Worm (Caenorhabditis elegans) whole organism, late embryonic: Measurements from ENCODE around the gene H19J13.2.

ENCODE experiments used
- F13H6.1 ChIP-seq: sonication (generic microtip); optimal IDR thresholded peaks from 2 replicates; lab custom pipeline; 2016; ENCODE audit warnings: missing genetic modification characterization, missing compliant biosample characterization
- ceh-24 ChIP-seq: sonication (generic microtip); optimal IDR thresholded peaks from 2 replicates; lab custom pipeline; 2016; ENCODE audit warnings: mild to moderate bottlenecking, missing genetic modification characterization, missing compliant biosample characterization
- dmd-4 ChIP-seq: sonication (generic microtip); optimal IDR thresholded peaks from 2 replicates; lab custom pipeline; 2016; ENCODE audit warnings: borderline replicate concordance, missing genetic modification characterization, missing compliant biosample characterization
- dve-1 ChIP-seq: sonication (generic microtip); optimal IDR thresholded peaks from 2 replicates; lab custom pipeline; 2017; ENCODE audit warnings: antibody characterized with exemption, mild to moderate bottlenecking, missing genetic modification characterization, missing compliant biosample characterization
- fkh-10 ChIP-seq: fragments of 150-350 bp; optimal IDR thresholded peaks from 2 replicates; lab custom pipeline; 2014; ENCODE audit warnings: missing biosample characterization, missing genetic modification reagents, missing genetic modification characterization
- gmeb-2 ChIP-seq: sonication (generic microtip); optimal IDR thresholded peaks from 2 replicates; lab custom pipeline; 2016; ENCODE audit warnings: missing genetic modification characterization, inconsistent platforms, missing compliant biosample characterization
- hlh-6 ChIP-seq: sonication (generic microtip); optimal IDR thresholded peaks from 2 replicates; lab custom pipeline; 2016; ENCODE audit warnings: missing genotype, missing genetic modification characterization, missing compliant biosample characterization
- lin-11 ChIP-seq: fragments of 200-800 bp; sonication (Bioruptor generic); optimal IDR thresholded peaks from 2 replicates; lab custom pipeline; 2018; ENCODE audit warnings: mild to moderate bottlenecking, missing genetic modification characterization, missing compliant biosample characterization
- nfya-1 ChIP-seq: sonication (generic microtip); optimal IDR thresholded peaks from 2 replicates; lab custom pipeline; 2017; ENCODE audit warnings: missing genetic modification characterization, mild to moderate bottlenecking, missing compliant biosample characterization, antibody characterized with exemption, moderate library complexity
- nhr-11 ChIP-seq: fragments of 150-350 bp; optimal IDR thresholded peaks from 2 replicates; lab custom pipeline; 2014; ENCODE audit warnings: missing biosample characterization, missing genetic modification characterization
- pha-4 ChIP-seq: fragments of 150-350 bp; optimal IDR thresholded peaks from 2 replicates; lab custom pipeline; 2018; ENCODE audit warnings: missing biosample characterization, missing genetic modification reagents, missing genetic modification characterization
- pqm-1 ChIP-seq: sonication (generic microtip); optimal IDR thresholded peaks from 2 replicates; lab custom pipeline; 2016; ENCODE audit warnings: missing genetic modification characterization, missing compliant biosample characterization
- pros-1 ChIP-seq: fragments of 150-350 bp; optimal IDR thresholded peaks from 2 replicates; lab custom pipeline; 2014; ENCODE audit warnings: missing biosample characterization, missing genetic modification reagents, missing genetic modification characterization
- sox-4 ChIP-seq: sonication (generic microtip); optimal IDR thresholded peaks from 2 replicates; lab custom pipeline; 2017; ENCODE audit warnings: mild to moderate bottlenecking, missing genetic modification characterization, inconsistent platforms, missing compliant biosample characterization

DNA sequence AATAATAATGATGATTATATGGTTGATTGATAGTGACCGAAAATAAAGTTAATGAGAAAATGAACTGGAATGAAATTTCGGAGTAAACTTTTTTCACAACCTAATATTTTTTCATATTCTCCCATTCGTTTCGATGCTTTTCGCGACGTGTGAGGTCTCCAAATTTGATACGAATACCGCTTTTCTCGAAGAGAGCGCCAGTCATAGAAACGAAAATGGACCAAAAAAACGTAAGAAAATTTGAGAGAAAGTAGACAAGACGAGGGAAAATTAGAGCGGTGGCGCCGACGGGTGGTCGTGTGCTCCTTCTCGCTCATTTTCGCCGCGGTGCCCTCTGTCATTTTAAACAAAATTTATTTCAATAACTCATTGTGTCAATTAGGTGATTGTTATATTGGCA lies 40.6 kb upstream of the H19J13.2 start:
- TF ChIP-seq nhr-11 (no peak), nfya-1 (tag; lab: Kevin White, UChicago) (no peak), hlh-6 (tag; lab: Kevin White, UChicago) (no peak), fkh-10 (GFP tag; lab: Kevin White, UChicago) (no peak), dmd-4 (no peak), pqm-1 (tag; lab: Kevin White, UChicago) (no peak), sox-4 (tag; lab: Kevin White, UChicago) (no peak), gmeb-2 (tag; lab: Kevin White, UChicago) (no peak), pros-1 (tag; lab: Kevin White, UChicago) (no peak), ceh-24 (no peak), pha-4 (tag; lab: Kevin White, UChicago) (no peak), lin-11 (tag; lab: Kevin White, UChicago) (no peak), dve-1 (tag; lab: Kevin White, UChicago) (no peak), F13H6.1 (tag; lab: Kevin White, UChicago) (no peak)
